Fruit fly (Drosophila melanogaster) whole organism, embryonic: ENCODE measurements around the gene Shal.

ENCODE experiments used
- Atf3 ChIP-seq: fragments of 200-800 bp; sonication (Bioruptor generic); optimal IDR thresholded peaks from 3 replicates; lab custom pipeline; 2016; ENCODE audit warnings: missing biosample characterization, missing genetic modification characterization
- BEAF-32 ChIP-seq: fragments of 200-800 bp; sonication (Bioruptor generic); optimal IDR thresholded peaks from 3 replicates; lab custom pipeline; 2017; ENCODE audit warnings: missing biosample characterization, missing genetic modification characterization, mild to moderate bottlenecking, moderate library complexity, missing genetic modification reagents
- CG11504 ChIP-seq: fragments of 200-800 bp; sonication (Bioruptor generic); optimal IDR thresholded peaks from 3 replicates; lab custom pipeline; 2019; ENCODE audit warnings: missing biosample characterization, mild to moderate bottlenecking, missing genetic modification characterization, moderate library complexity
- CG11560 ChIP-seq: fragments of 200-800 bp; sonication (Bioruptor generic); IDR thresholded peaks from 3 replicates; pipeline ENCODE4 v1.3.6; 2022; ENCODE audit warnings: missing biosample characterization, missing genetic modification characterization
- CG11695 ChIP-seq: fragments of 200-800 bp; sonication (Bioruptor generic); IDR thresholded peaks from 3 replicates; pipeline ENCODE4 v1.3.6; 2022; ENCODE audit warnings: missing biosample characterization, missing genetic modification characterization
- CG13775 ChIP-seq: fragments of 200-800 bp; sonication (Bioruptor generic); optimal IDR thresholded peaks from 3 replicates; lab custom pipeline; 2017; ENCODE audit warnings: missing biosample characterization, mild to moderate bottlenecking, missing genetic modification characterization
- CG14667 ChIP-seq: fragments of 200-800 bp; sonication (Bioruptor generic); IDR thresholded peaks from 2 replicates; pipeline ENCODE4 v1.3.6; 2022; ENCODE audit warnings: missing biosample characterization, missing genetic modification characterization
- CG1529 ChIP-seq: fragments of 200-800 bp; sonication (Bioruptor generic); optimal IDR thresholded peaks from 3 replicates; lab custom pipeline; 2018; ENCODE audit warnings: missing biosample characterization, missing genetic modification characterization
- CG2129 ChIP-seq: fragments of 200-800 bp; sonication (Bioruptor generic); IDR thresholded peaks from 2 replicates; pipeline ENCODE4 v1.3.6; 2022; ENCODE audit warnings: missing biosample characterization, missing genetic modification characterization; ENCODE audit not compliant: partially characterized antibody
- CG3407 ChIP-seq: fragments of 200-800 bp; sonication (Bioruptor generic); optimal IDR thresholded peaks from 2 replicates; lab custom pipeline; 2018; ENCODE audit warnings: missing biosample characterization, mild to moderate bottlenecking, missing genetic modification characterization
- CG5953 ChIP-seq: fragments of 200-800 bp; sonication (Bioruptor generic); IDR thresholded peaks from 2 replicates; pipeline ENCODE4 v1.3.6; 2022; ENCODE audit warnings: missing biosample characterization, missing genetic modification characterization
- CG6813 ChIP-seq: fragments of 200-800 bp; sonication (Bioruptor generic); optimal IDR thresholded peaks from 2 replicates; lab custom pipeline; 2017; ENCODE audit warnings: missing biosample characterization, missing genetic modification characterization, mild to moderate bottlenecking, moderate library complexity, missing genetic modification reagents
- CG6854 ChIP-seq: fragments of 200-800 bp; sonication (Bioruptor generic); optimal IDR thresholded peaks from 3 replicates; lab custom pipeline; 2017; ENCODE audit warnings: missing biosample characterization, mild to moderate bottlenecking, missing genetic modification characterization
- CG9727 ChIP-seq: fragments of 200-800 bp; sonication (Bioruptor generic); optimal IDR thresholded peaks from 3 replicates; lab custom pipeline; 2017; ENCODE audit warnings: missing biosample characterization, mild to moderate bottlenecking, missing genetic modification characterization
- CkIIα-i1 ChIP-seq: fragments of 200-800 bp; sonication (Bioruptor generic); IDR thresholded peaks from 2 replicates; pipeline ENCODE4 v1.3.6; 2022; ENCODE audit warnings: missing biosample characterization, missing genetic modification characterization
- Dfd ChIP-seq, 2 experiments: fragments of >200 bp; optimal IDR thresholded peaks; 2 replicates each; lab custom pipeline; 2017; ENCODE audit warnings: missing biosample characterization in 2 of 2, missing genetic modification characterization in 2 of 2
- Dp ChIP-seq: fragments of 200-800 bp; sonication (Bioruptor generic); optimal IDR thresholded peaks from 2 replicates; lab custom pipeline; 2018; ENCODE audit warnings: missing biosample characterization, mild to moderate bottlenecking, missing genetic modification characterization, moderate library complexity
- Jarid2 ChIP-seq: fragments of 200-800 bp; sonication (Bioruptor generic); optimal IDR thresholded peaks from 3 replicates; lab custom pipeline; 2017; ENCODE audit warnings: mild to moderate bottlenecking, missing biosample characterization, missing genetic modification reagents, missing genetic modification characterization
- Mes4 ChIP-seq: fragments of 200-800 bp; sonication (Bioruptor generic); optimal IDR thresholded peaks from 2 replicates; lab custom pipeline; 2016; ENCODE audit warnings: missing biosample characterization, missing genetic modification characterization
- NC2β ChIP-seq: fragments of 200-800 bp; sonication (Bioruptor generic); optimal IDR thresholded peaks from 2 replicates; lab custom pipeline; 2016; ENCODE audit warnings: missing biosample characterization, missing genetic modification characterization
- NK7.1 ChIP-seq: fragments of 200-800 bp; sonication (Bioruptor generic); optimal IDR thresholded peaks from 3 replicates; lab custom pipeline; 2016; ENCODE audit warnings: missing biosample characterization, missing genetic modification characterization
- Nf-YA ChIP-seq: fragments of 200-800 bp; sonication (Bioruptor generic); IDR thresholded peaks from 2 replicates; pipeline ENCODE4 v1.3.6; 2022; ENCODE audit warnings: missing biosample characterization, missing genetic modification characterization
- Opbp ChIP-seq: fragments of 200-800 bp; sonication (Bioruptor generic); IDR thresholded peaks from 3 replicates; pipeline ENCODE4 v1.3.6; 2022; ENCODE audit warnings: missing biosample characterization, missing genetic modification characterization; ENCODE audit not compliant: partially characterized antibody
- Rx ChIP-seq: fragments of 200-800 bp; sonication (Bioruptor generic); IDR thresholded peaks from 2 replicates; pipeline ENCODE4 v1.3.6; 2022; ENCODE audit warnings: missing biosample characterization, missing genetic modification characterization
- Sry-β ChIP-seq: fragments of 200-800 bp; sonication (Bioruptor generic); optimal IDR thresholded peaks from 2 replicates; lab custom pipeline; 2018; ENCODE audit warnings: missing biosample characterization, mild to moderate bottlenecking, missing genetic modification characterization, moderate library complexity
- Tbp ChIP-seq: fragments of >200 bp; optimal IDR thresholded peaks from 2 replicates; lab custom pipeline; 2018; ENCODE audit warnings: missing biosample characterization, missing genetic modification characterization
- Trl ChIP-seq, 3 experiments: fragments of >200 bp in 2 of 3; fragments of 200-800 bp in 1 of 3; sonication (Bioruptor generic) in 1 of 3; optimal IDR thresholded peaks; 2 replicates in 1 of 3; 3 replicates in 2 of 3; lab custom pipeline; 2016 to 2017; ENCODE audit warnings: missing biosample characterization in 1 of 3, missing genetic modification characterization in 1 of 3
- Usf ChIP-seq: fragments of 200-800 bp; sonication (Bioruptor generic); optimal IDR thresholded peaks from 2 replicates; lab custom pipeline; 2017; ENCODE audit warnings: missing genotype, missing biosample characterization, missing genetic modification characterization
- Xbp1 ChIP-seq: fragments of 200-800 bp; sonication (Bioruptor generic); optimal IDR thresholded peaks from 3 replicates; lab custom pipeline; 2016; ENCODE audit warnings: missing biosample characterization, mild to moderate bottlenecking, missing genetic modification characterization
- amos ChIP-seq: fragments of 200-800 bp; sonication (Bioruptor generic); IDR thresholded peaks from 2 replicates; pipeline ENCODE4 v1.3.6; 2022; ENCODE audit warnings: missing biosample characterization, missing genetic modification characterization; ENCODE audit not compliant: partially characterized antibody
- bab2 ChIP-seq: fragments of 200-800 bp; sonication (Bioruptor generic); optimal IDR thresholded peaks from 2 replicates; lab custom pipeline; 2016; ENCODE audit warnings: missing biosample characterization, missing genetic modification characterization
- bcd ChIP-seq: fragments of 200-800 bp; sonication (Bioruptor generic); optimal IDR thresholded peaks from 2 replicates; lab custom pipeline; 2017; ENCODE audit warnings: missing biosample characterization, mild to moderate bottlenecking, missing genetic modification characterization
- corto ChIP-seq: fragments of 200-800 bp; sonication (Bioruptor generic); optimal IDR thresholded peaks from 2 replicates; lab custom pipeline; 2016; ENCODE audit warnings: missing biosample characterization, mild to moderate bottlenecking, missing genetic modification characterization, moderate library complexity
- croc ChIP-seq: fragments of 200-800 bp; sonication (Bioruptor generic); conservative IDR thresholded peaks from 3 replicates; pipeline ENCODE4 v1.3.6; 2022; ENCODE audit warnings: missing biosample characterization, missing genetic modification characterization
- dati ChIP-seq: fragments of 200-800 bp; sonication (Bioruptor generic); IDR thresholded peaks from 2 replicates; pipeline ENCODE4 v1.3.6; 2022; ENCODE audit warnings: missing biosample characterization, missing genetic modification characterization
- eyg ChIP-seq: fragments of 200-800 bp; sonication (Bioruptor generic); optimal IDR thresholded peaks from 3 replicates; lab custom pipeline; 2016; ENCODE audit warnings: missing biosample characterization, missing genetic modification characterization
- ftz-f1 ChIP-seq: fragments of 200-800 bp; sonication (Bioruptor generic); optimal IDR thresholded peaks from 2 replicates; lab custom pipeline; 2016; ENCODE audit warnings: missing biosample characterization, missing genetic modification characterization
- kay ChIP-seq: fragments of 200-800 bp; sonication (Bioruptor generic); optimal IDR thresholded peaks from 2 replicates; lab custom pipeline; 2016; ENCODE audit warnings: missing biosample characterization, missing genetic modification characterization
- maf-S ChIP-seq: fragments of 200-800 bp; sonication (Bioruptor generic); optimal IDR thresholded peaks from 2 replicates; lab custom pipeline; 2016; ENCODE audit warnings: missing biosample characterization, missing genetic modification characterization
- mam ChIP-seq: fragments of 200-800 bp; sonication (Bioruptor generic); optimal IDR thresholded peaks from 3 replicates; lab custom pipeline; 2016; ENCODE audit warnings: missing biosample characterization, missing genetic modification characterization
- pb ChIP-seq: fragments of 200-800 bp; sonication (Bioruptor generic); optimal IDR thresholded peaks from 3 replicates; lab custom pipeline; 2016; ENCODE audit warnings: missing biosample characterization, missing genetic modification characterization
- ro ChIP-seq: fragments of 200-800 bp; sonication (Bioruptor generic); IDR thresholded peaks from 2 replicates; pipeline ENCODE4 v1.3.6; 2022; ENCODE audit warnings: missing biosample characterization, missing genetic modification characterization
- row ChIP-seq: fragments of 200-800 bp; sonication (Bioruptor generic); IDR thresholded peaks from 3 replicates; pipeline ENCODE4 v1.3.6; 2022; ENCODE audit warnings: missing biosample characterization, missing genetic modification characterization
- sr ChIP-seq: fragments of 200-800 bp; sonication (Bioruptor generic); IDR thresholded peaks from 3 replicates; pipeline ENCODE4 v1.3.6; 2022; ENCODE audit warnings: missing biosample characterization, missing genetic modification characterization
- tap ChIP-seq: fragments of 200-800 bp; optimal IDR thresholded peaks from 3 replicates; lab custom pipeline; 2019; ENCODE audit warnings: missing biosample characterization, mild to moderate bottlenecking, missing genetic modification characterization, moderate library complexity
- tna ChIP-seq: fragments of 200-800 bp; sonication (Bioruptor generic); IDR thresholded peaks from 2 replicates; pipeline ENCODE4 v1.3.6; 2022; ENCODE audit warnings: missing biosample characterization, missing genetic modification characterization; ENCODE audit not compliant: partially characterized antibody
- tx ChIP-seq: fragments of 200-800 bp; sonication (Bioruptor generic); optimal IDR thresholded peaks from 2 replicates; lab custom pipeline; 2016; ENCODE audit warnings: missing biosample characterization, missing genetic modification characterization
- vnd ChIP-seq: fragments of 200-800 bp; sonication (Bioruptor generic); IDR thresholded peaks from 3 replicates; pipeline ENCODE4 v1.3.6; 2022; ENCODE audit warnings: missing biosample characterization, missing genetic modification characterization; ENCODE audit not compliant: partially characterized antibody
- wdn ChIP-seq: fragments of 200-800 bp; sonication (Bioruptor generic); IDR thresholded peaks from 2 replicates; pipeline ENCODE4 v1.3.6; 2022; ENCODE audit warnings: missing biosample characterization, missing genetic modification characterization
- wor ChIP-seq: fragments of 200-800 bp; sonication (Bioruptor generic); IDR thresholded peaks from 2 replicates; pipeline ENCODE4 v1.3.6; 2022; ENCODE audit warnings: missing biosample characterization, missing genetic modification characterization
- yki ChIP-seq: fragments of >200 bp; optimal IDR thresholded peaks from 3 replicates; lab custom pipeline; 2018

Gene Shal

dm6 chr3L:19598369-19599148 is 14.2 kb upstream of the Shal start, which contains the start of the genes ash1 and Taf6 (continued):
- TF ChIP-seq CG6854 (GFP tag; lab: Kevin White, UChicago), result no peak
- TF ChIP-seq bab2, result no peak
- no peak for TF ChIP-seq pb
- peak; percentile 18 for TF ChIP-seq Dp (GFP tag; lab: Kevin White, UChicago)
- TF ChIP-seq CG3407 (GFP tag; lab: Kevin White, UChicago), result no peak
- TF ChIP-seq ftz-f1 (GFP tag; lab: Kevin White, UChicago), result no peak
- no peak for TF ChIP-seq maf-S
- TF ChIP-seq bcd (GFP tag; lab: Kevin White, UChicago), result no peak
- no peak for TF ChIP-seq CG6813 (GFP tag; lab: Kevin White, UChicago)
- no peak; the same call in 1 of the 2 replicates for TF ChIP-seq tna (GFP tag; lab: Robert Waterston, UW)
- peak; percentile 86 for TF ChIP-seq Sry-β (GFP tag; lab: Kevin White, UChicago)
- TF ChIP-seq sr (GFP tag; lab: Robert Waterston, UW), result no peak
- TF ChIP-seq amos (GFP tag; lab: Robert Waterston, UW), result peak; percentile 72
- no peak for TF ChIP-seq yki (lab: Kevin White, UChicago)
- TF ChIP-seq Atf3 (GFP tag; lab: Kevin White, UChicago), result no peak
- no peak for TF ChIP-seq dati
- TF ChIP-seq CG1529 (GFP tag; lab: Kevin White, UChicago), result no peak
- TF ChIP-seq croc (GFP tag; lab: Robert Waterston, UW), result no peak
- no peak for TF ChIP-seq wdn
- no peak for TF ChIP-seq Trl (optimal IDR thresholded peaks at IDR 0.05; lab: Kevin White, UChicago)
- no peak for TF ChIP-seq Trl (GFP tag; optimal IDR thresholded peaks at IDR 0.05; lab: Kevin White, UChicago)
- TF ChIP-seq Mes4 (GFP tag; lab: Kevin White, UChicago), result no peak
- TF ChIP-seq mam, result no peak
- TF ChIP-seq CG11560 (tag; lab: Robert Waterston, UW), result no peak
- peak; percentile 89 for TF ChIP-seq BEAF-32 (GFP tag; lab: Kevin White, UChicago)
- TF ChIP-seq tx (GFP tag; lab: Kevin White, UChicago), result no peak
- no peak for TF ChIP-seq CG14667 (GFP tag; lab: Robert Waterston, UW)
- no peak for TF ChIP-seq wor (GFP tag; lab: Robert Waterston, UW)
- TF ChIP-seq Jarid2 (GFP tag; lab: Kevin White, UChicago), result no peak
- no peak for TF ChIP-seq CG13775 (GFP tag; lab: Kevin White, UChicago)
- TF ChIP-seq Opbp (GFP tag; lab: Robert Waterston, UW), result no peak
- no peak for TF ChIP-seq eyg (GFP tag; lab: Kevin White, UChicago)
- peak; percentile 88 for TF ChIP-seq row
- peak; percentile 72 for TF ChIP-seq CG11504 (tag; lab: Kevin White, UChicago)
- no peak for TF ChIP-seq ro (GFP tag; lab: Robert Waterston, UW)
- TF ChIP-seq Xbp1, result no peak
- TF ChIP-seq CG11695 (GFP tag; lab: Robert Waterston, UW), result no peak
- no peak for TF ChIP-seq NC2β
- TF ChIP-seq kay (GFP tag; lab: Kevin White, UChicago), result no peak
- TF ChIP-seq Usf (GFP tag; lab: Kevin White, UChicago), result no peak
- TF ChIP-seq CG2129 (GFP tag; lab: Robert Waterston, UW), result no peak
- TF ChIP-seq Dfd (GFP tag; optimal IDR thresholded peaks at IDR 0.05; lab: Kevin White, UChicago), result no peak
- TF ChIP-seq Nf-YA, result no peak
- peak; percentile 5 for TF ChIP-seq CG9727 (GFP tag; lab: Kevin White, UChicago)
- TF ChIP-seq NK7.1 (GFP tag; lab: Kevin White, UChicago), result no peak
- no peak for TF ChIP-seq CG5953 (GFP tag; lab: Robert Waterston, UW)
- no peak for TF ChIP-seq tap (tag; lab: Kevin White, UChicago)
- TF ChIP-seq Rx (GFP tag; lab: Robert Waterston, UW), result no peak
- no peak for TF ChIP-seq corto (GFP tag; lab: Kevin White, UChicago)
- peak; percentile 70 for TF ChIP-seq vnd (GFP tag; lab: Robert Waterston, UW)
- no peak for TF ChIP-seq Tbp
- no peak for TF ChIP-seq CkIIα-i1
